Fruit fly (Drosophila melanogaster) whole organism, embryonic: ENCODE data around the gene CG13403.

ENCODE experiments used
- B-H2 ChIP-seq: fragments of 200-800 bp; sonication (Bioruptor generic); optimal IDR thresholded peaks from 2 replicates; lab custom pipeline; 2018; ENCODE audit warnings: missing biosample characterization, mild to moderate bottlenecking, missing genetic modification characterization
- C15 ChIP-seq: fragments of 200-800 bp; sonication (Bioruptor generic); IDR thresholded peaks from 3 replicates; pipeline ENCODE4 v1.3.6; 2022; ENCODE audit warnings: missing biosample characterization, missing genetic modification characterization
- CG10979 ChIP-seq: fragments of 200-800 bp; sonication (Bioruptor generic); optimal IDR thresholded peaks from 2 replicates; lab custom pipeline; 2018; ENCODE audit warnings: missing biosample characterization, mild to moderate bottlenecking, missing genetic modification characterization, moderate library complexity
- CG14860 ChIP-seq: fragments of 200-800 bp; sonication (Bioruptor generic); IDR thresholded peaks from 3 replicates; pipeline ENCODE4 v1.3.6; 2022; ENCODE audit warnings: missing biosample characterization, missing genetic modification characterization; ENCODE audit not compliant: partially characterized antibody
- CG1602 ChIP-seq: fragments of 200-800 bp; sonication (Bioruptor generic); optimal IDR thresholded peaks from 3 replicates; lab custom pipeline; 2016; ENCODE audit warnings: missing biosample characterization, missing genetic modification characterization
- CG1603 ChIP-seq: fragments of 200-800 bp; sonication (Bioruptor generic); optimal IDR thresholded peaks from 2 replicates; lab custom pipeline; 2019; ENCODE audit warnings: missing biosample characterization, mild to moderate bottlenecking, missing genetic modification characterization, moderate library complexity
- CG1647 ChIP-seq: fragments of 200-800 bp; sonication (Bioruptor generic); optimal IDR thresholded peaks from 3 replicates; lab custom pipeline; 2016; ENCODE audit warnings: missing biosample characterization, missing genetic modification characterization
- CG16813 ChIP-seq: fragments of 200-800 bp; sonication (Bioruptor generic); IDR thresholded peaks from 3 replicates; pipeline ENCODE4 v1.3.6; 2022; ENCODE audit warnings: missing biosample characterization, missing genetic modification characterization; ENCODE audit not compliant: partially characterized antibody
- CG17328 ChIP-seq: fragments of 200-800 bp; sonication (Bioruptor generic); IDR thresholded peaks from 2 replicates; pipeline ENCODE4 v1.3.6; 2022; ENCODE audit warnings: missing biosample characterization, missing genetic modification characterization
- CG17568 ChIP-seq: fragments of 200-800 bp; sonication (Bioruptor generic); optimal IDR thresholded peaks from 2 replicates; lab custom pipeline; 2018; ENCODE audit warnings: missing biosample characterization, mild to moderate bottlenecking, missing genetic modification characterization, moderate library complexity
- CG2889 ChIP-seq: fragments of 200-800 bp; sonication (Bioruptor generic); IDR thresholded peaks from 3 replicates; pipeline ENCODE4 v1.3.6; 2022; ENCODE audit warnings: missing biosample characterization, missing genetic modification characterization
- CG31224 ChIP-seq: fragments of 200-800 bp; sonication (Bioruptor generic); IDR thresholded peaks from 2 replicates; pipeline ENCODE4 v1.3.6; 2022; ENCODE audit warnings: missing biosample characterization, missing genetic modification characterization
- CG3726 ChIP-seq: fragments of 200-800 bp; sonication (Bioruptor generic); IDR thresholded peaks from 3 replicates; pipeline ENCODE4, ENCODE4 v1.3.6; 2022; ENCODE audit warnings: missing biosample characterization, missing genetic modification characterization
- CG6854 ChIP-seq: fragments of 200-800 bp; sonication (Bioruptor generic); optimal IDR thresholded peaks from 3 replicates; lab custom pipeline; 2017; ENCODE audit warnings: missing biosample characterization, mild to moderate bottlenecking, missing genetic modification characterization
- CG7556 ChIP-seq: fragments of 200-800 bp; sonication (Bioruptor generic); optimal IDR thresholded peaks from 2 replicates; lab custom pipeline; 2017; ENCODE audit warnings: missing biosample characterization, mild to moderate bottlenecking, missing genetic modification characterization
- CG9215 ChIP-seq: fragments of 200-800 bp; sonication (Bioruptor generic); IDR thresholded peaks from 2 replicates; pipeline ENCODE4 v1.3.6; 2022; ENCODE audit warnings: missing biosample characterization, missing genetic modification characterization
- CrebB ChIP-seq: fragments of 200-800 bp; sonication (Bioruptor generic); optimal IDR thresholded peaks from 3 replicates; lab custom pipeline; 2018; ENCODE audit warnings: missing biosample characterization, mild to moderate bottlenecking, missing genetic modification characterization
- D19B ChIP-seq: fragments of 200-800 bp; sonication (Bioruptor generic); optimal IDR thresholded peaks from 2 replicates; lab custom pipeline; 2017; ENCODE audit warnings: missing biosample characterization, mild to moderate bottlenecking, missing genetic modification characterization
- Dbx ChIP-seq: fragments of 200-800 bp; sonication (Bioruptor generic); IDR thresholded peaks from 3 replicates; pipeline ENCODE4 v1.3.6; 2022; ENCODE audit warnings: missing biosample characterization, missing genetic modification characterization
- HHEX ChIP-seq: fragments of 200-800 bp; sonication (Bioruptor generic); optimal IDR thresholded peaks from 3 replicates; lab custom pipeline; 2017; ENCODE audit warnings: missing biosample characterization, mild to moderate bottlenecking, missing genetic modification characterization, missing genetic modification reagents
- Hr51 ChIP-seq, 2 experiments: fragments of 200-800 bp; sonication (Bioruptor generic); optimal IDR thresholded peaks; 2 replicates in 1 of 2; 3 replicates in 1 of 2; lab custom pipeline; 2016 to 2018; ENCODE audit warnings: missing biosample characterization in 2 of 2, missing genetic modification characterization in 2 of 2, mild to moderate bottlenecking in 1 of 2, moderate library complexity in 1 of 2
- Hr78 ChIP-seq, 2 experiments: fragments of 200-800 bp in 1 of 2; fragments of >200 bp in 1 of 2; sonication (Bioruptor generic) in 1 of 2; optimal IDR thresholded peaks; 2 replicates each; lab custom pipeline; 2017 to 2019; ENCODE audit warnings: missing biosample characterization in 2 of 2, missing genetic modification characterization in 2 of 2, mild to moderate bottlenecking in 1 of 2, moderate library complexity in 1 of 2
- Hsf ChIP-seq: fragments of 200-800 bp; sonication (Bioruptor generic); optimal IDR thresholded peaks from 3 replicates; lab custom pipeline; 2016; ENCODE audit warnings: missing biosample characterization, missing genetic modification characterization
- NC2β ChIP-seq: fragments of 200-800 bp; sonication (Bioruptor generic); optimal IDR thresholded peaks from 2 replicates; lab custom pipeline; 2016; ENCODE audit warnings: missing biosample characterization, missing genetic modification characterization
- Opbp ChIP-seq: fragments of 200-800 bp; sonication (Bioruptor generic); IDR thresholded peaks from 3 replicates; pipeline ENCODE4 v1.3.6; 2022; ENCODE audit warnings: missing biosample characterization, missing genetic modification characterization; ENCODE audit not compliant: partially characterized antibody
- Rx ChIP-seq: fragments of 200-800 bp; sonication (Bioruptor generic); IDR thresholded peaks from 2 replicates; pipeline ENCODE4 v1.3.6; 2022; ENCODE audit warnings: missing biosample characterization, missing genetic modification characterization
- Stat92E ChIP-seq, 3 experiments: fragments of >200 bp in 2 of 3; fragments of 200-800 bp in 1 of 3; sonication (Bioruptor generic) in 1 of 3; optimal IDR thresholded peaks; 2 replicates each; lab custom pipeline; 2017 to 2019; ENCODE audit warnings: missing biosample characterization in 3 of 3, missing genetic modification characterization in 3 of 3, mild to moderate bottlenecking in 1 of 3, moderate library complexity in 1 of 3
- abd-A ChIP-seq: fragments of 200-800 bp; sonication (Bioruptor generic); optimal IDR thresholded peaks from 3 replicates; lab custom pipeline; 2019; ENCODE audit warnings: missing biosample characterization, mild to moderate bottlenecking, missing genetic modification characterization, moderate library complexity
- aop ChIP-seq: fragments of 200-800 bp; sonication (Bioruptor generic); IDR thresholded peaks from 2 replicates; pipeline ENCODE4 v1.3.6; 2022; ENCODE audit warnings: missing biosample characterization, missing genetic modification characterization
- bbx ChIP-seq: fragments of 200-800 bp; sonication (Bioruptor generic); IDR thresholded peaks from 2 replicates; pipeline ENCODE4 v1.3.6; 2022; ENCODE audit warnings: missing biosample characterization, missing genetic modification characterization; ENCODE audit not compliant: partially characterized antibody
- btn ChIP-seq: fragments of 200-800 bp; sonication (Bioruptor generic); optimal IDR thresholded peaks from 2 replicates; lab custom pipeline; 2016; ENCODE audit warnings: missing biosample characterization, missing genetic modification characterization
- chm ChIP-seq: fragments of 200-800 bp; sonication (Bioruptor generic); IDR thresholded peaks from 2 replicates; pipeline ENCODE4 v1.3.6; 2022; ENCODE audit warnings: missing biosample characterization, missing genetic modification characterization
- dan ChIP-seq: fragments of 200-800 bp; sonication (Bioruptor generic); IDR thresholded peaks from 2 replicates; pipeline ENCODE4 v1.3.6; 2022; ENCODE audit warnings: missing biosample characterization, missing genetic modification characterization
- danr ChIP-seq: fragments of 200-800 bp; sonication (Bioruptor generic); IDR thresholded peaks from 2 replicates; pipeline ENCODE4 v1.3.6; 2022; ENCODE audit warnings: missing biosample characterization, missing genetic modification characterization
- gro ChIP-seq: fragments of 200-800 bp; sonication (Bioruptor generic); optimal IDR thresholded peaks from 2 replicates; lab custom pipeline; 2016; ENCODE audit warnings: missing biosample characterization, missing genetic modification characterization
- gt ChIP-seq: fragments of 200-800 bp; sonication (Bioruptor generic); IDR thresholded peaks from 2 replicates; pipeline ENCODE4 v1.3.6; 2022; ENCODE audit warnings: missing biosample characterization, missing genetic modification characterization
- ind ChIP-seq: fragments of 200-800 bp; sonication (Bioruptor generic); optimal IDR thresholded peaks from 3 replicates; lab custom pipeline; 2016; ENCODE audit warnings: missing biosample characterization, missing genetic modification characterization
- lilli ChIP-seq: fragments of 200-800 bp; sonication (Bioruptor generic); optimal IDR thresholded peaks from 3 replicates; lab custom pipeline; 2016; ENCODE audit warnings: missing biosample characterization, missing genetic modification characterization
- lmd ChIP-seq: fragments of 200-800 bp; sonication (Bioruptor generic); IDR thresholded peaks from 2 replicates; pipeline ENCODE4 v1.3.6; 2022; ENCODE audit warnings: missing biosample characterization, missing genetic modification characterization
- prd ChIP-seq, 3 experiments: fragments of >200 bp in 2 of 3; fragments of 200-800 bp in 1 of 3; sonication (Bioruptor generic) in 1 of 3; optimal IDR thresholded peaks in 2 of 3; IDR thresholded peaks in 1 of 3; 2 replicates in 2 of 3; 3 replicates in 1 of 3; pipeline versions ENCODE4 v1.3.6 to Lab custom; 2017 to 2022; ENCODE audit warnings: missing biosample characterization in 1 of 3, missing genetic modification characterization in 1 of 3
- slp2 ChIP-seq: fragments of 200-800 bp; sonication (Bioruptor generic); optimal IDR thresholded peaks from 2 replicates; lab custom pipeline; 2016; ENCODE audit warnings: missing biosample characterization, missing genetic modification characterization
- sr ChIP-seq: fragments of 200-800 bp; sonication (Bioruptor generic); IDR thresholded peaks from 3 replicates; pipeline ENCODE4 v1.3.6; 2022; ENCODE audit warnings: missing biosample characterization, missing genetic modification characterization
- tna ChIP-seq: fragments of 200-800 bp; sonication (Bioruptor generic); IDR thresholded peaks from 2 replicates; pipeline ENCODE4 v1.3.6; 2022; ENCODE audit warnings: missing biosample characterization, missing genetic modification characterization; ENCODE audit not compliant: partially characterized antibody
- usp ChIP-seq: fragments of >200 bp; optimal IDR thresholded peaks from 2 replicates; lab custom pipeline; 2017; ENCODE audit warnings: missing biosample characterization, missing genetic modification characterization

Gene CG13403

dm6 chrX:14237873-14238394, 46.1 kb upstream of the CG13403 start, which contains the start of the genes Fbxl4 and Dus2 (continued):
- TF ChIP-seq abd-A (tag; lab: Kevin White, UChicago) (no peak), btn (GFP tag; lab: Kevin White, UChicago) (peak; percentile 81), chm (peak; percentile 95), prd (optimal IDR thresholded peaks at IDR 0.05; lab: Kevin White, UChicago) (no peak), prd (GFP tag; IDR thresholded peaks at IDR 0.05; lab: Robert Waterston, UW) (peak; percentile 96), Opbp (GFP tag; lab: Robert Waterston, UW) (peak; percentile 44; the same call in 1 of the 3 replicates), CG16813 (peak; percentile 35; the same call in 1 of the 3 replicates), CG1647 (GFP tag; lab: Kevin White, UChicago) (peak; percentile 90), NC2β (GFP tag; lab: Kevin White, UChicago) (peak; percentile 92), Hr51 (GFP tag; optimal IDR thresholded peaks at IDR 0.05; lab: Kevin White, UChicago) (peak; percentile 88 to 89), gro (GFP tag; lab: Kevin White, UChicago) (peak; percentile 91), tna (GFP tag; lab: Robert Waterston, UW) (no peak), bbx (peak; percentile 38; the same call in 1 of the 2 replicates), CG9215 (GFP tag; lab: Robert Waterston, UW) (peak; percentile 84), B-H2 (peak; percentile 88), CG10979 (tag; lab: Kevin White, UChicago) (peak; percentile 94), Dbx (GFP tag; lab: Robert Waterston, UW) (peak; percentile 93), ind (GFP tag; lab: Kevin White, UChicago) (peak; percentile 94), CG3726 (GFP tag; lab: Robert Waterston, UW) (peak; percentile 86; the same call in 2 of the 3 replicates), aop (GFP tag; lab: Robert Waterston, UW) (peak; percentile 81), CG1602 (peak; percentile 94), CG17568 (no peak), Stat92E (GFP tag; optimal IDR thresholded peaks at IDR 0.05; lab: Kevin White, UChicago) (no peak), dan (GFP tag; lab: Robert Waterston, UW) (peak; percentile 87), Hr78 (GFP tag; optimal IDR thresholded peaks at IDR 0.05; lab: Kevin White, UChicago) (peak in 1 of 2 experiments; percentile 77), CG17328 (GFP tag; lab: Robert Waterston, UW) (peak; percentile 91), CG31224 (GFP tag; lab: Robert Waterston, UW) (peak; percentile 84), D19B (GFP tag; lab: Kevin White, UChicago) (no peak), CG2889 (peak; percentile 86), CrebB (tag; lab: Kevin White, UChicago) (peak; percentile 74), lilli (GFP tag; lab: Kevin White, UChicago) (peak; percentile 96), sr (GFP tag; lab: Robert Waterston, UW) (peak; percentile 72; the same call in 2 of the 3 replicates), CG1603 (tag; lab: Kevin White, UChicago) (peak; percentile 92), CG14860 (peak; percentile 62; the same call in 2 of the 3 replicates), Hsf (GFP tag; lab: Kevin White, UChicago) (peak; percentile 96), gt (GFP tag; lab: Robert Waterston, UW) (peak; percentile 89), lmd (GFP tag; lab: Robert Waterston, UW) (peak; percentile 94), CG6854 (GFP tag; lab: Kevin White, UChicago) (peak; percentile 74), slp2 (GFP tag; lab: Kevin White, UChicago) (peak; percentile 88), C15 (peak; percentile 75; the same call in 1 of the 3 replicates), CG7556 (GFP tag; lab: Kevin White, UChicago) (peak; percentile 89), HHEX (peak; percentile 89), danr (GFP tag; lab: Robert Waterston, UW) (peak; percentile 81), usp (GFP tag; lab: Kevin White, UChicago) (no peak), Rx (GFP tag; lab: Robert Waterston, UW) (peak; percentile 89)
